Fruit fly (Drosophila melanogaster) whole organism, embryonic: ENCODE results near the gene Eip75B.

Source experiments
- Abd-B ChIP-seq: fragments of 200-800 bp; sonication (Bioruptor generic); optimal IDR thresholded peaks from 2 replicates; lab custom pipeline; 2018; ENCODE audit warnings: missing biosample characterization, mild to moderate bottlenecking, missing genetic modification characterization, moderate library complexity
- Blimp-1 ChIP-seq: fragments of 200-800 bp; sonication (Bioruptor generic); optimal IDR thresholded peaks from 3 replicates; lab custom pipeline; 2018; ENCODE audit warnings: missing biosample characterization, missing genetic modification characterization, mild to moderate bottlenecking, moderate library complexity, missing genetic modification reagents
- CG1024 ChIP-seq: fragments of 200-800 bp; sonication (Bioruptor generic); IDR thresholded peaks from 2 replicates; pipeline ENCODE4 v1.3.6; 2022; ENCODE audit warnings: missing biosample characterization, missing genetic modification characterization
- CG10462 ChIP-seq: fragments of 200-800 bp; sonication (Bioruptor generic); optimal IDR thresholded peaks from 2 replicates; lab custom pipeline; 2016; ENCODE audit warnings: missing biosample characterization, missing genetic modification characterization
- CG10979 ChIP-seq: fragments of 200-800 bp; sonication (Bioruptor generic); optimal IDR thresholded peaks from 2 replicates; lab custom pipeline; 2018; ENCODE audit warnings: missing biosample characterization, mild to moderate bottlenecking, missing genetic modification characterization, moderate library complexity
- CG12299 ChIP-seq: fragments of 200-800 bp; sonication (Bioruptor generic); optimal IDR thresholded peaks from 2 replicates; lab custom pipeline; 2018; ENCODE audit warnings: missing biosample characterization, mild to moderate bottlenecking, missing genetic modification characterization
- CG13775 ChIP-seq: fragments of 200-800 bp; sonication (Bioruptor generic); optimal IDR thresholded peaks from 3 replicates; lab custom pipeline; 2017; ENCODE audit warnings: missing biosample characterization, mild to moderate bottlenecking, missing genetic modification characterization
- CG1647 ChIP-seq: fragments of 200-800 bp; sonication (Bioruptor generic); optimal IDR thresholded peaks from 3 replicates; lab custom pipeline; 2016; ENCODE audit warnings: missing biosample characterization, missing genetic modification characterization
- CG16815 ChIP-seq: fragments of 200-800 bp; sonication (Bioruptor generic); optimal IDR thresholded peaks from 3 replicates; lab custom pipeline; 2017; ENCODE audit warnings: missing biosample characterization, mild to moderate bottlenecking, missing genetic modification characterization
- CG16863 ChIP-seq: fragments of 200-800 bp; sonication (Bioruptor generic); optimal IDR thresholded peaks from 3 replicates; lab custom pipeline; 2016; ENCODE audit warnings: missing biosample characterization, missing genetic modification characterization
- CG17385 ChIP-seq: fragments of 200-800 bp; sonication (Bioruptor generic); optimal IDR thresholded peaks from 3 replicates; lab custom pipeline; 2018; ENCODE audit warnings: missing biosample characterization, mild to moderate bottlenecking, missing genetic modification characterization
- CG17612 ChIP-seq: fragments of 200-800 bp; sonication (Bioruptor generic); IDR thresholded peaks from 2 replicates; pipeline ENCODE4 v1.3.6; 2022; ENCODE audit warnings: missing biosample characterization, missing genetic modification characterization
- CG2678 ChIP-seq: fragments of 200-800 bp; sonication (Bioruptor generic); optimal IDR thresholded peaks from 3 replicates; lab custom pipeline; 2019; ENCODE audit warnings: missing biosample characterization, mild to moderate bottlenecking, missing genetic modification characterization, moderate library complexity
- CG31224 ChIP-seq: fragments of 200-800 bp; sonication (Bioruptor generic); IDR thresholded peaks from 2 replicates; pipeline ENCODE4 v1.3.6; 2022; ENCODE audit warnings: missing biosample characterization, missing genetic modification characterization
- CG31441 ChIP-seq: fragments of 200-800 bp; sonication (Bioruptor generic); IDR thresholded peaks from 2 replicates; pipeline ENCODE4 v1.3.6; 2022; ENCODE audit warnings: missing biosample characterization, missing genetic modification characterization
- CG32767 ChIP-seq: fragments of 200-800 bp; sonication (Bioruptor generic); IDR thresholded peaks from 2 replicates; pipeline ENCODE4 v1.3.6; 2022; ENCODE audit warnings: missing biosample characterization, missing genetic modification characterization
- CG3281 ChIP-seq: fragments of 200-800 bp; sonication (Bioruptor generic); optimal IDR thresholded peaks from 3 replicates; lab custom pipeline; 2017; ENCODE audit warnings: missing biosample characterization, mild to moderate bottlenecking, missing genetic modification characterization
- CG3407 ChIP-seq: fragments of 200-800 bp; sonication (Bioruptor generic); optimal IDR thresholded peaks from 2 replicates; lab custom pipeline; 2018; ENCODE audit warnings: missing biosample characterization, mild to moderate bottlenecking, missing genetic modification characterization
- CG4328 ChIP-seq: fragments of 200-800 bp; sonication (Bioruptor generic); optimal IDR thresholded peaks from 3 replicates; lab custom pipeline; 2017; ENCODE audit warnings: missing biosample characterization, missing genetic modification reagents, missing genetic modification characterization
- CG8388 ChIP-seq: fragments of 200-800 bp; sonication (Bioruptor generic); optimal IDR thresholded peaks from 2 replicates; lab custom pipeline; 2019; ENCODE audit warnings: missing biosample characterization, mild to moderate bottlenecking, missing genetic modification characterization, moderate library complexity
- Elba2 ChIP-seq: fragments of 200-800 bp; sonication (Bioruptor generic); optimal IDR thresholded peaks from 3 replicates; lab custom pipeline; 2016; ENCODE audit warnings: missing biosample characterization, missing genetic modification characterization
- H2.0 ChIP-seq: fragments of 200-800 bp; sonication (Bioruptor generic); IDR thresholded peaks from 2 replicates; pipeline ENCODE4 v1.3.6; 2022; ENCODE audit warnings: missing biosample characterization, missing genetic modification characterization
- Hand ChIP-seq: fragments of 200-800 bp; sonication (Bioruptor generic); optimal IDR thresholded peaks from 2 replicates; lab custom pipeline; 2017; ENCODE audit warnings: mild to moderate bottlenecking, missing biosample characterization, missing genetic modification reagents, missing genetic modification characterization
- Hr51 ChIP-seq, 2 experiments: fragments of 200-800 bp; sonication (Bioruptor generic); optimal IDR thresholded peaks; 2 replicates in 1 of 2; 3 replicates in 1 of 2; lab custom pipeline; 2016 to 2018; ENCODE audit warnings: missing biosample characterization in 2 of 2, missing genetic modification characterization in 2 of 2, mild to moderate bottlenecking in 1 of 2, moderate library complexity in 1 of 2
- Hr78 ChIP-seq, 2 experiments: fragments of 200-800 bp in 1 of 2; fragments of >200 bp in 1 of 2; sonication (Bioruptor generic) in 1 of 2; optimal IDR thresholded peaks; 2 replicates each; lab custom pipeline; 2017 to 2019; ENCODE audit warnings: missing biosample characterization in 2 of 2, missing genetic modification characterization in 2 of 2, mild to moderate bottlenecking in 1 of 2, moderate library complexity in 1 of 2
- Taf1 ChIP-seq: fragments of 200-800 bp; sonication (Bioruptor generic); IDR thresholded peaks from 2 replicates; pipeline ENCODE4 v1.3.6; 2022; ENCODE audit warnings: missing biosample characterization, missing genetic modification characterization
- ab ChIP-seq: fragments of 200-800 bp; sonication (Bioruptor generic); optimal IDR thresholded peaks from 2 replicates; lab custom pipeline; 2016; ENCODE audit warnings: missing biosample characterization, missing genetic modification characterization
- ato ChIP-seq: fragments of 200-800 bp; sonication (Bioruptor generic); IDR thresholded peaks from 2 replicates; pipeline ENCODE4 v1.3.6; 2022; ENCODE audit warnings: missing biosample characterization, missing genetic modification characterization; ENCODE audit not compliant: partially characterized antibody
- bowl ChIP-seq: fragments of 200-800 bp; sonication (Bioruptor generic); IDR thresholded peaks from 2 replicates; pipeline ENCODE4 v1.3.6; 2022; ENCODE audit warnings: missing biosample characterization, missing genetic modification characterization
- cad ChIP-seq: fragments of >200 bp; optimal IDR thresholded peaks from 2 replicates; lab custom pipeline; 2017; ENCODE audit warnings: missing biosample characterization, missing genetic modification characterization
- caup ChIP-seq: fragments of 200-800 bp; sonication (Bioruptor generic); optimal IDR thresholded peaks from 3 replicates; lab custom pipeline; 2017; ENCODE audit warnings: missing biosample characterization, mild to moderate bottlenecking, missing genetic modification characterization, moderate library complexity; ENCODE audit not compliant: severe bottlenecking
- da ChIP-seq: fragments of 200-800 bp; sonication (Bioruptor generic); optimal IDR thresholded peaks from 2 replicates; lab custom pipeline; 2016; ENCODE audit warnings: missing biosample characterization, missing genetic modification characterization
- dm ChIP-seq: fragments of 200-800 bp; sonication (Bioruptor generic); optimal IDR thresholded peaks from 3 replicates; lab custom pipeline; 2016; ENCODE audit warnings: missing biosample characterization, missing genetic modification characterization
- emc ChIP-seq: fragments of 200-800 bp; sonication (Bioruptor generic); optimal IDR thresholded peaks from 2 replicates; lab custom pipeline; 2016; ENCODE audit warnings: missing biosample characterization, missing genetic modification characterization
- ems ChIP-seq: fragments of 200-800 bp; sonication (Bioruptor generic); optimal IDR thresholded peaks from 3 replicates; lab custom pipeline; 2016; ENCODE audit warnings: missing biosample characterization, missing genetic modification characterization
- gro ChIP-seq: fragments of 200-800 bp; sonication (Bioruptor generic); optimal IDR thresholded peaks from 2 replicates; lab custom pipeline; 2016; ENCODE audit warnings: missing biosample characterization, missing genetic modification characterization
- jigr1 ChIP-seq: fragments of 200-800 bp; sonication (Bioruptor generic); IDR thresholded peaks from 3 replicates; pipeline ENCODE4 v1.3.6; 2022; ENCODE audit warnings: missing biosample characterization, missing genetic modification characterization
- lola ChIP-seq, 3 experiments: fragments of >200 bp in 2 of 3; fragments of 200-800 bp in 1 of 3; sonication (Bioruptor generic) in 1 of 3; optimal IDR thresholded peaks; 2 replicates each; lab custom pipeline; 2017 to 2019; ENCODE audit warnings: missing biosample characterization in 3 of 3, missing genetic modification characterization in 3 of 3, mild to moderate bottlenecking in 1 of 3, moderate library complexity in 1 of 3
- luna ChIP-seq: fragments of 200-800 bp; sonication (Bioruptor generic); optimal IDR thresholded peaks from 2 replicates; lab custom pipeline; 2016; ENCODE audit warnings: missing biosample characterization, missing genetic modification characterization
- mam ChIP-seq: fragments of 200-800 bp; sonication (Bioruptor generic); optimal IDR thresholded peaks from 3 replicates; lab custom pipeline; 2016; ENCODE audit warnings: missing biosample characterization, missing genetic modification characterization
- nerfin-2 ChIP-seq: fragments of 200-800 bp; sonication (Bioruptor generic); IDR thresholded peaks from 2 replicates; pipeline ENCODE4 v1.3.6; 2022; ENCODE audit warnings: missing biosample characterization, missing genetic modification characterization; ENCODE audit not compliant: partially characterized antibody
- p53 ChIP-seq: fragments of 200-800 bp; sonication (Bioruptor generic); optimal IDR thresholded peaks from 2 replicates; lab custom pipeline; 2016; ENCODE audit warnings: missing biosample characterization, missing genetic modification characterization
- repo ChIP-seq: fragments of 200-800 bp; sonication (Bioruptor generic); optimal IDR thresholded peaks from 2 replicates; lab custom pipeline; 2016; ENCODE audit warnings: missing biosample characterization, missing genetic modification characterization
- sc ChIP-seq, 3 experiments: fragments of >200 bp in 2 of 3; fragments of 200-800 bp in 1 of 3; sonication (Bioruptor generic) in 1 of 3; optimal IDR thresholded peaks; 2 replicates in 2 of 3; 3 replicates in 1 of 3; lab custom pipeline; 2017; ENCODE audit warnings: mild to moderate bottlenecking in 1 of 3, missing biosample characterization in 1 of 3, missing genetic modification characterization in 1 of 3, missing genetic modification reagents in 1 of 3
- scrt ChIP-seq: fragments of 200-800 bp; sonication (Bioruptor generic); optimal IDR thresholded peaks from 2 replicates; lab custom pipeline; 2018; ENCODE audit warnings: missing biosample characterization, mild to moderate bottlenecking, missing genetic modification characterization, moderate library complexity
- seq ChIP-seq: fragments of 200-800 bp; sonication (Bioruptor generic); IDR thresholded peaks from 2 replicates; pipeline ENCODE4 v1.3.6; 2022; ENCODE audit warnings: missing biosample characterization, missing genetic modification characterization
- ttk ChIP-seq: fragments of 200-800 bp; sonication (Bioruptor generic); IDR thresholded peaks from 2 replicates; pipeline ENCODE4 v2.1.2; 2022; ENCODE audit warnings: missing biosample characterization, missing genetic modification characterization
- tx ChIP-seq: fragments of 200-800 bp; sonication (Bioruptor generic); optimal IDR thresholded peaks from 2 replicates; lab custom pipeline; 2016; ENCODE audit warnings: missing biosample characterization, missing genetic modification characterization
- unpg ChIP-seq: fragments of 200-800 bp; sonication (Bioruptor generic); optimal IDR thresholded peaks from 3 replicates; lab custom pipeline; 2018; ENCODE audit warnings: missing biosample characterization, mild to moderate bottlenecking, missing genetic modification characterization, moderate library complexity

Gene Eip75B

dm6 chr3L:17950132-17950815, 114.2 kb downstream of the Eip75B start (continued):
- no peak for TF ChIP-seq luna (GFP tag; lab: Kevin White, UChicago)
- no peak for TF ChIP-seq ato (GFP tag; lab: Robert Waterston, UW)
- no peak for TF ChIP-seq Abd-B
- no peak for TF ChIP-seq sc (optimal IDR thresholded peaks at IDR 0.05; lab: Kevin White, UChicago)
- TF ChIP-seq sc (GFP tag; optimal IDR thresholded peaks at IDR 0.05; lab: Kevin White, UChicago) = no peak
- TF ChIP-seq Hr78 (GFP tag; optimal IDR thresholded peaks at IDR 0.05; lab: Kevin White, UChicago) = no peak
- no peak for TF ChIP-seq bowl
- TF ChIP-seq CG1024 (GFP tag; lab: Robert Waterston, UW) = no peak
- no peak for TF ChIP-seq unpg (GFP tag; lab: Kevin White, UChicago)
- no peak for TF ChIP-seq CG4328 (GFP tag; lab: Kevin White, UChicago)
- TF ChIP-seq p53 (GFP tag; lab: Kevin White, UChicago) = no peak
- no peak for TF ChIP-seq Blimp-1 (GFP tag; lab: Kevin White, UChicago)
- no peak for TF ChIP-seq CG12299 (tag; lab: Kevin White, UChicago)
- TF ChIP-seq CG16863 (GFP tag; lab: Kevin White, UChicago) = no peak
- no peak for TF ChIP-seq Elba2 (GFP tag; lab: Kevin White, UChicago)
- no peak for TF ChIP-seq da (GFP tag; lab: Kevin White, UChicago)
- TF ChIP-seq CG3407 (GFP tag; lab: Kevin White, UChicago) = no peak
- TF ChIP-seq CG10462 (GFP tag; lab: Kevin White, UChicago) = no peak
- TF ChIP-seq gro (GFP tag; lab: Kevin White, UChicago) = peak; percentile 67
- no peak for TF ChIP-seq CG2678 (tag; lab: Kevin White, UChicago)
- peak; percentile 7 for TF ChIP-seq CG3281 (GFP tag; lab: Kevin White, UChicago)
- no peak for TF ChIP-seq emc
- TF ChIP-seq seq (GFP tag; lab: Robert Waterston, UW) = no peak
- TF ChIP-seq ems (GFP tag; lab: Kevin White, UChicago) = no peak
- 0 out of 2 replicates have a peak, but pooled peaks have one; percentile 22 for TF ChIP-seq CG17612 (GFP tag; lab: Robert Waterston, UW)
- TF ChIP-seq CG32767 = no peak
- TF ChIP-seq dm (GFP tag; lab: Kevin White, UChicago) = peak; percentile 46
- peak; percentile 16 for TF ChIP-seq CG17385
- TF ChIP-seq lola (GFP tag; optimal IDR thresholded peaks at IDR 0.05; lab: Kevin White, UChicago) = no peak
- no peak for TF ChIP-seq cad (GFP tag; lab: Kevin White, UChicago)
- TF ChIP-seq H2.0 (GFP tag; lab: Robert Waterston, UW) = no peak
- TF ChIP-seq CG1647 (GFP tag; lab: Kevin White, UChicago) = no peak
- TF ChIP-seq repo (GFP tag; lab: Kevin White, UChicago) = no peak
- no peak for TF ChIP-seq CG10979 (tag; lab: Kevin White, UChicago)
- TF ChIP-seq caup (GFP tag; lab: Kevin White, UChicago) = no peak
- TF ChIP-seq mam (GFP tag; lab: Kevin White, UChicago) = no peak
- no peak for TF ChIP-seq ttk (GFP tag; lab: Robert Waterston, UW)
- no peak for TF ChIP-seq Hr51 (GFP tag; optimal IDR thresholded peaks at IDR 0.05; lab: Kevin White, UChicago)
- no peak for TF ChIP-seq jigr1 (GFP tag; lab: Robert Waterston, UW)
- TF ChIP-seq Taf1 (GFP tag; lab: Robert Waterston, UW) = no peak
- 0 out of 2 replicates have a peak, but pooled peaks have one; percentile 14 for TF ChIP-seq CG31224 (GFP tag; lab: Robert Waterston, UW)
- peak; percentile 29 for TF ChIP-seq Hand
- no peak for TF ChIP-seq nerfin-2 (GFP tag; lab: Robert Waterston, UW)
- no peak for TF ChIP-seq CG13775 (GFP tag; lab: Kevin White, UChicago)
- TF ChIP-seq CG16815 = no peak
- TF ChIP-seq CG31441 (GFP tag; lab: Robert Waterston, UW) = no peak
- no peak for TF ChIP-seq scrt (GFP tag; lab: Kevin White, UChicago)
- no peak for TF ChIP-seq ab
- no peak for TF ChIP-seq tx
- TF ChIP-seq CG8388 (GFP tag; lab: Kevin White, UChicago) = no peak
